Worm (Caenorhabditis elegans) whole organism, early embryonic: Measurements from ENCODE around the gene Y44A6D.1.

Experiments used
- B0310.2 ChIP-seq: sonication (generic microtip); optimal IDR thresholded peaks from 2 replicates; lab custom pipeline; 2016; ENCODE audit warnings: mild to moderate bottlenecking, missing genetic modification characterization, missing compliant biosample characterization
- F13C5.2 ChIP-seq: sonication (generic microtip); optimal IDR thresholded peaks from 2 replicates; lab custom pipeline; 2017; ENCODE audit warnings: mild to moderate bottlenecking, missing genetic modification characterization, inconsistent platforms, missing compliant biosample characterization
- aly-1 ChIP-seq: sonication (generic microtip); optimal IDR thresholded peaks from 2 replicates; lab custom pipeline; 2016; ENCODE audit warnings: missing genetic modification characterization, missing compliant biosample characterization
- ama-1 ChIP-seq: fragments of 150-350 bp; optimal IDR thresholded peaks from 2 replicates; lab custom pipeline; 2014
- ceh-13 ChIP-seq: fragments of 200-800 bp; sonication (Bioruptor generic); optimal IDR thresholded peaks from 2 replicates; lab custom pipeline; 2018; ENCODE audit warnings: mild to moderate bottlenecking, missing genetic modification characterization, missing compliant biosample characterization
- ceh-36 ChIP-seq: sonication (generic microtip); optimal IDR thresholded peaks from 2 replicates; lab custom pipeline; 2016; ENCODE audit warnings: missing genetic modification characterization, inconsistent platforms, missing compliant biosample characterization
- ets-7 ChIP-seq: sonication (generic microtip); optimal IDR thresholded peaks from 2 replicates; lab custom pipeline; 2016; ENCODE audit warnings: missing genotype, missing genetic modification characterization, missing compliant biosample characterization
- flt-1 ChIP-seq: fragments of 200-800 bp; sonication (Bioruptor generic); IDR thresholded peaks from 2 replicates; pipeline ENCODE4 v1.3.6; 2022; ENCODE audit warnings: missing genetic modification characterization, missing compliant biosample characterization
- hmbx-1 ChIP-seq: sonication (generic microtip); optimal IDR thresholded peaks from 2 replicates; lab custom pipeline; 2016; ENCODE audit warnings: mild to moderate bottlenecking, missing genetic modification characterization, missing compliant biosample characterization
- hmg-4 ChIP-seq: fragments of 200-800 bp; sonication (Bioruptor generic); optimal IDR thresholded peaks from 2 replicates; lab custom pipeline; 2018; ENCODE audit warnings: mild to moderate bottlenecking, missing genetic modification characterization, missing compliant biosample characterization
- hnd-1 ChIP-seq: sonication (generic microtip); optimal IDR thresholded peaks from 2 replicates; lab custom pipeline; 2016; ENCODE audit warnings: missing genetic modification characterization, missing compliant biosample characterization
- pes-1 ChIP-seq: fragments of 200-800 bp; sonication (Bioruptor generic); IDR thresholded peaks from 2 replicates; pipeline ENCODE4 v1.3.6; 2022; ENCODE audit warnings: missing genetic modification reagents, missing genetic modification characterization, missing compliant biosample characterization
- scrt-1 ChIP-seq: fragments of 200-800 bp; sonication (Bioruptor generic); IDR thresholded peaks from 2 replicates; pipeline ENCODE4 v1.3.6; 2022; ENCODE audit warnings: missing genetic modification characterization, missing compliant biosample characterization
- sea-1 ChIP-seq: fragments of 200-800 bp; sonication (Bioruptor generic); conservative IDR thresholded peaks from 2 replicates; pipeline ENCODE4 v1.3.6; 2022; ENCODE audit warnings: missing genetic modification characterization, missing compliant biosample characterization
- tbx-11 ChIP-seq: fragments of 200-800 bp; sonication (Bioruptor generic); IDR thresholded peaks from 2 replicates; pipeline ENCODE4 v1.3.6; 2022; ENCODE audit warnings: missing genetic modification characterization, missing compliant biosample characterization
- tbx-37 ChIP-seq: fragments of 200-800 bp; sonication (Bioruptor generic); conservative IDR thresholded peaks from 2 replicates; pipeline ENCODE4 v1.3.6; 2022; ENCODE audit warnings: missing genetic modification reagents, missing genetic modification characterization, missing compliant biosample characterization
- tra-4 ChIP-seq: sonication (generic microtip); optimal IDR thresholded peaks from 2 replicates; lab custom pipeline; 2017; ENCODE audit warnings: missing genetic modification characterization, missing compliant biosample characterization

The Y44A6D.1 gene

DNA sequence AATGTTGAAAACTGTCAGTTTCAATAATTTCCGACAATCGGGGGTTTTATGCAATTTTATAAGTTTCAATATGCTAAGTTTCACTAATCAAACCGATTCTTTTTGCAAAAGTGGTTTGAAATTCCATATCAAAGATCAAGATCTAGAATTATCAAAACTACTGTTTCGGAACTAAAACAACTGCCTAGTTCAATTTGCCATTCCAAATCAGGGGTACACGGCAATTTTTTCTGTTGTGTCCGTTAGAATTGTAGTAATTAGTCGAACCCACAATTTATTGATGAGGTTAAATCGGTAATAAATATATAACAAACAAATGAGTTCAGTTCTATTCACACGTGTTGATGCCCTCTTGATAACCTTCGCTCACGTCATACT, 4.0 kb downstream of the Y44A6D.1 start:
- TF ChIP-seq ceh-13 (no peak), hnd-1 (no peak), scrt-1 (no peak), flt-1 (GFP tag; lab: Robert Waterston, UW) (no peak), hmg-4 (no peak), ama-1 (lab: Kevin White, UChicago) (no peak), ceh-36 (no peak), aly-1 (tag; lab: Kevin White, UChicago) (no peak), ets-7 (tag; lab: Kevin White, UChicago) (no peak), sea-1 (GFP tag; lab: Robert Waterston, UW) (no peak), pes-1 (GFP tag; lab: Robert Waterston, UW) (no peak), tbx-37 (GFP tag; lab: Robert Waterston, UW) (no peak), tra-4 (tag; lab: Kevin White, UChicago) (no peak)

DNA sequence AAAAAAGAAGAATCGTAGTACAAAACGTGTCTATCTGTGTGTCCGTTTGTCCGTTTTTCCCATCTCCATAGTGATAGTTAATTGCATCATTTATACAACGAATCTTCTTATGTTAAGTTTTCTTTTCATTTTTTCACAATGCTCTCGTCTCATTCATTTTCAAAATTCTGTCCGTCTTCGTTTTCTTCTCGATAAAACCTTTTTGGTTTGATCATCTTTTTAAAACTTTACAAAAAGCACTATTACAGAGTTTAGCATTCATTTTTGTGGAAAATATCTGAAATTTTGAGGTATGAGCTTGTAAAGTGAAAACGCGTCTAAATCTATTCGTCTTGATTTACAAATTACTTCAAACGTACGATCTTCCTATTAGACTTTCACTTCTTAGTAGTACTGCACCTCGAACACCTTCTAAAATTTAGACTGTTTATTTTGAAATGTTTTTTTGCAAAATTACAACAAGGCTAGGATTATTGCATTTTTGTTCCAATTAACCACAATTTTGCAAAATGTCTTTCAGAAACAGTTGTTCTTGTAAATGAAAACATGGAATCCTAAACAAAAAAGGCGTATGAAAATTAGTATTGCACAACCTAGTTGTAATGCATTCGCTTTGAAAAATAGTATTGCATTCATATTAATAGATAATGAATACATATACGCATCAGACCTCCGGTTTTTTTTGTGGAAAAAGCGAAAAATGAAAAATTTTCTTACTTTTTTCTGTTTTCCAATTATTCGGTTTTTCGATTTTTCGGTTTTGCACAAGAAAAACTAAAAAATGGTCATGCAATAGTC, 4.6 kb downstream of the Y44A6D.1 start:
- no peak for TF ChIP-seq tra-4 (tag; lab: Kevin White, UChicago)
- no peak for TF ChIP-seq sea-1 (GFP tag; lab: Robert Waterston, UW)
- TF ChIP-seq ceh-13 = no peak
- no peak for TF ChIP-seq hmbx-1 (tag; lab: Kevin White, UChicago)
- TF ChIP-seq hnd-1 = no peak
- no peak for TF ChIP-seq aly-1 (tag; lab: Kevin White, UChicago)
- TF ChIP-seq flt-1 (GFP tag; lab: Robert Waterston, UW) = no peak
- no peak for TF ChIP-seq ceh-36
- no peak for TF ChIP-seq hmg-4
- TF ChIP-seq pes-1 (GFP tag; lab: Robert Waterston, UW) = no peak
- TF ChIP-seq F13C5.2 (tag; lab: Kevin White, UChicago) = no peak
- TF ChIP-seq tbx-11 (GFP tag; lab: Robert Waterston, UW) = no peak
- TF ChIP-seq tbx-37 (GFP tag; lab: Robert Waterston, UW) = no peak
- no peak for TF ChIP-seq B0310.2 (tag; lab: Kevin White, UChicago)
- no peak for TF ChIP-seq scrt-1
- TF ChIP-seq ets-7 (tag; lab: Kevin White, UChicago) = no peak
- TF ChIP-seq ama-1 (lab: Kevin White, UChicago) = no peak

DNA sequence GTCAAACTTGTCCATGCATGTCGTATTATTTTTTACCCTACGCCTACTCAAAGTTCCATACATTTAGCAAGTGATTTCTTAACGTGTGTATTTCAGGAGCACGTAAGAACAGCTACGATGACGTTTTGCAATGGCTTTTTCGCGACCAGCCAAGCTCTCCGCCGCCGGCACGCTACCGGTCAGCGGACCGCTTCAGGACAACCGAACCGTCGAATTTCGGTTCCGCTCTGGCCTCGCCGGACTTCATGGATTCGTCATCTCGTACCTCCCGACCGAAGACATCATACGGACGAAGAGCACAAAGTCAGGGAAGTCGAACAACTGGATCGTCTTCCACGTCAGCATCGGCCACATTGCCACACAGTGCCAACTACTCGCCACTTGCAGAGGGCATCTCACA, 6.2 kb downstream of the Y44A6D.1 start:
- TF ChIP-seq tbx-37 (GFP tag; lab: Robert Waterston, UW) = 0 out of 2 replicates have a peak, but pooled peaks have one; percentile 5
- TF ChIP-seq F13C5.2 (tag; lab: Kevin White, UChicago) = no peak

ce11 chrV:20782188-20782587, 7.6 kb downstream of the Y44A6D.1 start:
- TF ChIP-seq tra-4 (tag; lab: Kevin White, UChicago) = no peak
- TF ChIP-seq aly-1 (tag; lab: Kevin White, UChicago) = no peak
- no peak for TF ChIP-seq tbx-11 (GFP tag; lab: Robert Waterston, UW)
- TF ChIP-seq F13C5.2 (tag; lab: Kevin White, UChicago) = no peak
- no peak for TF ChIP-seq pes-1 (GFP tag; lab: Robert Waterston, UW)
- TF ChIP-seq ceh-13 = no peak
- no peak for TF ChIP-seq hmbx-1 (tag; lab: Kevin White, UChicago)
- TF ChIP-seq hnd-1 = no peak
- no peak for TF ChIP-seq ama-1 (lab: Kevin White, UChicago)

DNA sequence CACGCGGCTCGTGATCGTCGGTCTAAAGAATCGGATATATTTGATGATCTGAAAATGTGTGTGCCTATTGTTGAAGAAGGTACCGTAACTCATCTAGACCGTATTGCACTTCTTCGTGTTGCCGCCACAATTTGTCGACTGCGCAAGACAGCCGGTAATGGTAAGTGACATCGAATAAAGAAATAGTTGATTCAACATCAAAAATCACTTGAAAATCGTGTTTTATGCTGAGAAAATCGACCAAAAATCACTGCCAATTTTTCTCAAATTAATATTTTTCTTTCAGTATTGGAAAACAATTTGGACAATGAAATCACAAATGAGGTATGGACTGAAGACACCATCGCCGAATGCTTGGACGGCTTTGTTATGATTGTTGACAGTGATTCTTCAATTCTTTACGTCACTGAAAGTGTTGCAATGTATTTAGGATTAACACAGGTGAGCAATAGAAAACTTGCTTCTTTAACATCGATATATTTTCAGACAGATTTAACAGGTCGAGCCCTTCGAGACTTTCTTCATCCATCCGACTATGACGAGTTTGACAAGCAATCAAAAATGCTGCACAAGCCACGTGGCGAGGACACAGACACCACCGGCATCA, 8.4 kb downstream of the Y44A6D.1 start:
- no peak for TF ChIP-seq ets-7 (tag; lab: Kevin White, UChicago)
- TF ChIP-seq F13C5.2 (tag; lab: Kevin White, UChicago) = no peak
- TF ChIP-seq tra-4 (tag; lab: Kevin White, UChicago) = no peak
- TF ChIP-seq tbx-11 (GFP tag; lab: Robert Waterston, UW) = no peak
- TF ChIP-seq sea-1 (GFP tag; lab: Robert Waterston, UW) = no peak
- no peak for TF ChIP-seq hmbx-1 (tag; lab: Kevin White, UChicago)
- TF ChIP-seq aly-1 (tag; lab: Kevin White, UChicago) = no peak
- TF ChIP-seq pes-1 (GFP tag; lab: Robert Waterston, UW) = no peak
- TF ChIP-seq ama-1 (lab: Kevin White, UChicago) = no peak
- TF ChIP-seq hmg-4 = no peak
- no peak for TF ChIP-seq tbx-37 (GFP tag; lab: Robert Waterston, UW)
- TF ChIP-seq flt-1 (GFP tag; lab: Robert Waterston, UW) = no peak
- TF ChIP-seq ceh-36 = no peak
- no peak for TF ChIP-seq B0310.2 (tag; lab: Kevin White, UChicago)
- no peak for TF ChIP-seq scrt-1
- TF ChIP-seq ceh-13 = no peak
- TF ChIP-seq hnd-1 = no peak

DNA sequence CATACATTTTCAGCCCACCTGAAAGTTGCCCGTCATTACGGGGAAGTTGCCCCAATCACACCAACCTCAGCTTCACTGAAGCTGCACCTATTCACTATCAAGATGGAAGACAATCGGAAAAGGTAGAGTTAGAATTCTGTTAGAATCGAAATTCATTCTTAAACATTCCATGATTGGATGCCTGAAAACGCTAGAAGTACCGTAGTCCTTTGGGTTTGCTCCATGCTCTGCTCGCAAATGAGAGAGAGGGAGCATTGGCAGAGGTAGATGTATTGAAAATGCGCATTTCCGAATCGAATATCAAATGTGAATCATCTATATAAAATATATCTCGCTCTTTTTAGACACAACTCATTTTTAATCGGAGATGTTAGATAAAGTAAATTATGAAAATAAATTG, 9.4 kb downstream of the Y44A6D.1 start, which contains the start of gene hif-1:
hif-1 (plus strand) TSS at position 8 of the 400 bp plus-strand sequence.
- TF ChIP-seq flt-1 (GFP tag; lab: Robert Waterston, UW) = no peak
- no peak for TF ChIP-seq tbx-37 (GFP tag; lab: Robert Waterston, UW)
- no peak for TF ChIP-seq hmbx-1 (tag; lab: Kevin White, UChicago)
- no peak for TF ChIP-seq hnd-1
- no peak for TF ChIP-seq tbx-11 (GFP tag; lab: Robert Waterston, UW)
- TF ChIP-seq ceh-36 = no peak
- TF ChIP-seq sea-1 (GFP tag; lab: Robert Waterston, UW) = no peak
- no peak for TF ChIP-seq aly-1 (tag; lab: Kevin White, UChicago)
- no peak for TF ChIP-seq B0310.2 (tag; lab: Kevin White, UChicago)
- TF ChIP-seq F13C5.2 (tag; lab: Kevin White, UChicago) = no peak
- no peak for TF ChIP-seq ets-7 (tag; lab: Kevin White, UChicago)
